Fruit fly (Drosophila melanogaster) whole organism: ENCODE data around the gene cyc.

Experiments used
- CG8478 ChIP-seq: fragments of >200 bp; optimal IDR thresholded peaks from 2 replicates; lab custom pipeline; 2018; ENCODE audit warnings: inconsistent platforms
- psq ChIP-seq: fragments of >200 bp; optimal IDR thresholded peaks from 2 replicates; lab custom pipeline; 2017

DNA sequence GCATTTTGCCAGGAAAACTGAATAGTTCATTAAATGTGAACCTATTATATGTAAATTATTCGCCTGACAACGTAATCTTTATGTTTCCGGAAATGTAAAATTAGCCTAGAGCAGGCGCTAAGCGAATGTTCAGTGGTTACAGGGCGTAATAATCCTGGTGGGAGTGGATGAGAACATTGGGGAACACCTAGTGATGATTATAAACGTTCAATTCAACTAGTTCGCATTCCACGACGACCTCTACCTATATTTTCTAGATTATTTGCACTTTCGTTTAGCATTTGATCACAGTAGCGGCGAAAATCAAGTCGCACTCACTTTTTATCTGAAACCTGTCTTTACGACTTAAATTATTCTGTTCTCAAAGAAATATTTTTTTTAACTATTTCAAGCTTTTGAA, 8.2 kb downstream of the cyc start:
- TF ChIP-seq CG8478 (lab: Kevin White, UChicago) (no peak), psq (lab: Kevin White, UChicago) (no peak)
